Worm (Caenorhabditis elegans): ENCODE measurements around the gene Y71H2AM.3.
A peak's percentile ranks its signal among the peaks of the same experiment; 100 is the strongest.

- TF ChIP-seq lin-39 (tag; optimal IDR thresholded peaks at IDR 0.05), result no peak
- peak; percentile 14 for TF ChIP-seq gei-8 (GFP tag; optimal IDR thresholded peaks at IDR 0.05)
- no peak for TF ChIP-seq F44E2.7 (GFP tag; IDR thresholded peaks at IDR 0.05)
- no peak for TF ChIP-seq nhr-76 (tag; optimal IDR thresholded peaks at IDR 0.05)
- TF ChIP-seq ceh-32 (tag; optimal IDR thresholded peaks at IDR 0.05; ENCODE audit: poor library complexity), result no peak
- TF ChIP-seq sdz-12 (GFP tag; optimal IDR thresholded peaks at IDR 0.05), result no peak
- TF ChIP-seq egl-27 (tag; optimal IDR thresholded peaks at IDR 0.05), result no peak
- no peak for TF ChIP-seq zfp-2 (tag; optimal IDR thresholded peaks at IDR 0.05)
- TF ChIP-seq mdl-1 (tag; optimal IDR thresholded peaks at IDR 0.05), result no peak
- no peak for TF ChIP-seq daf-12 (tag; optimal IDR thresholded peaks at IDR 0.05)
- TF ChIP-seq nhr-6 (tag; optimal IDR thresholded peaks at IDR 0.05), result no peak
- TF ChIP-seq rbr-2 (tag; optimal IDR thresholded peaks at IDR 0.05), result no peak
- TF ChIP-seq pqm-1 (tag; optimal IDR thresholded peaks at IDR 0.05), result no peak
- no peak for TF ChIP-seq fkh-10 (GFP tag; optimal IDR thresholded peaks at IDR 0.05)
Observed at ce11 chrIII:2786740-2787139, 18.5 kb upstream of the Y71H2AM.3 start, which contains the start of gene nduc-2.

Measured in whole organism, L4 larva.